Fruit fly (Drosophila melanogaster): ENCODE data around the gene Myc.
A peak's percentile ranks its signal among the peaks of the same experiment; 100 is the strongest.

The Myc gene

DNA sequence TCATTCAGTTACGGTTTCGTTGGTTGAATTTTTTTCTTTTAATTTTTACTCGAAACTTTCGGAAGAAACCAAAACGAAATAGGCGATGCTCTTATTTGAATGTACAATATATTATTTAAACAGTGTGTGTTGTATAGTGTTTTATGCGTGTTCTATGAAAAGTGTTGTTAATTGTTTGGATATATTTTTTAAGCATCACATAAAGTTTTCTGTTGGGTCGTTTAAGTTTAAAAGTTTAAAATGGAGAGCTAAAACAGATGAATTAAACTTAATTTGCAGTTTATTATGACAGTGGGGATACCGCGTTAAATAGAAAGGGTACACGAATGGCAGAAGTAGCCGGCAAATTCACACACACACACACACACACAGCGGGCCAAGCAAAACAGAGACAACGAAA, 16.9 kb downstream of the Myc start (continued):
- TF ChIP-seq CG6654 (GFP tag; optimal IDR thresholded peaks at IDR 0.05) (no peak), lab (GFP tag; optimal IDR thresholded peaks at IDR 0.05) (peak; percentile 15), phol (tag; optimal IDR thresholded peaks at IDR 0.05) (peak; percentile 7)

DNA sequence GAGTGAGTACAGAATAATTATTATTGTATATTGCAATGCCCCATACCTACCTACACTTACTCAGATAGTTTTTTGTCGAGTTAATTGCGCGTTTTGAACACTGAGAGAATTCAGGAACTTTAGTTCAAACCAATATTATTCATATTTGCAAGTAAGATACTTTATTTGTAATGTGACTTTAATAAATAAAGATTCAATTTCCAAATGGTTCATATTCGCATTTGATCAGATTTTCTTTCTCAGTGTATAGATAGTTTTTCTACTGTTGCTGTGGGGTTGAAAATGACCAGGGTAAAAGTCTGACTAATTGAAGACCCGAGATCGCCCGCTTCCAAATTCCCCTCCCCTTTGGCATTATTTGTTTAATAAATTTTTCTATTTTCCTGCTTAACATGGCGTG, 21.2 kb downstream of the Myc start:
- peak; percentile 12 for TF ChIP-seq Spps (tag; optimal IDR thresholded peaks at IDR 0.05)
- 0 out of 3 replicates have a peak, but pooled peaks have one; percentile 16 for TF ChIP-seq ase (GFP tag; IDR thresholded peaks at IDR 0.05)
- TF ChIP-seq CG2202 (tag; optimal IDR thresholded peaks at IDR 0.05): peak; percentile 1
- peak; percentile 22 for TF ChIP-seq grau (tag; optimal IDR thresholded peaks at IDR 0.05)
- TF ChIP-seq CG15696 (tag; optimal IDR thresholded peaks at IDR 0.05): peak; percentile 42
- peak; percentile 8 for TF ChIP-seq CG30431 (GFP tag; optimal IDR thresholded peaks at IDR 0.05)
- TF ChIP-seq chif (GFP tag; optimal IDR thresholded peaks at IDR 0.05): peak; percentile 4 to 18
- TF ChIP-seq Xrp1 (GFP tag; IDR thresholded peaks at IDR 0.05): peak; percentile 34; the same call in 1 of the 2 replicates
- no peak for TF ChIP-seq cas (GFP tag; IDR thresholded peaks at IDR 0.05)
- TF ChIP-seq CG2678 (tag; optimal IDR thresholded peaks at IDR 0.05): peak; percentile 10
- TF ChIP-seq trem (tag; optimal IDR thresholded peaks at IDR 0.05): peak; percentile 3
- no peak for TF ChIP-seq en (GFP tag; optimal IDR thresholded peaks at IDR 0.05)
- peak; percentile 49 for TF ChIP-seq CG1603 (tag; optimal IDR thresholded peaks at IDR 0.05)
- TF ChIP-seq az2 (GFP tag; optimal IDR thresholded peaks at IDR 0.05): peak; percentile 3
- TF ChIP-seq CG1602 (GFP tag; optimal IDR thresholded peaks at IDR 0.05): peak; percentile 1
- peak; percentile 23 for TF ChIP-seq CG14710 (tag; optimal IDR thresholded peaks at IDR 0.05)
- TF ChIP-seq CG11504 (tag; optimal IDR thresholded peaks at IDR 0.05): peak; percentile 22
- no peak for TF ChIP-seq sr (GFP tag; IDR thresholded peaks at IDR 0.05)
- TF ChIP-seq YL-1 (GFP tag; optimal IDR thresholded peaks at IDR 0.05): no peak
- TF ChIP-seq pum (GFP tag; optimal IDR thresholded peaks at IDR 0.05): peak; percentile 10
- peak; percentile 47 for TF ChIP-seq fd102C (GFP tag; optimal IDR thresholded peaks at IDR 0.05)
- TF ChIP-seq esg (GFP tag; conservative IDR thresholded peaks at IDR 0.05): peak; percentile 25; the same call in 1 of the 2 replicates
- peak in 1 of 3 experiments; percentile 32 for TF ChIP-seq lola (GFP tag; optimal IDR thresholded peaks at IDR 0.05)
- no peak for TF ChIP-seq MBD-R2 (GFP tag; IDR thresholded peaks at IDR 0.05)
- no peak for TF ChIP-seq CG12659 (GFP tag; optimal IDR thresholded peaks at IDR 0.05)
- peak; percentile 44 for TF ChIP-seq CG18262 (tag; optimal IDR thresholded peaks at IDR 0.05)
- TF ChIP-seq dmrt99B (tag; optimal IDR thresholded peaks at IDR 0.05): peak; percentile 1
- no peak for TF ChIP-seq prd (optimal IDR thresholded peaks at IDR 0.05)
- TF ChIP-seq prd (GFP tag; IDR thresholded peaks at IDR 0.05): peak; percentile 73; the same call in 2 of the 3 replicates
- TF ChIP-seq CG4820 (GFP tag; optimal IDR thresholded peaks at IDR 0.05): peak; percentile 33
- TF ChIP-seq bsh (GFP tag; optimal IDR thresholded peaks at IDR 0.05): peak in 1 of 2 experiments; percentile 42
- no peak for TF ChIP-seq lbe (GFP tag; optimal IDR thresholded peaks at IDR 0.05)
- no peak for TF ChIP-seq GATAe (GFP tag; conservative IDR thresholded peaks at IDR 0.05)
- peak; percentile 44 for TF ChIP-seq unpg (GFP tag; optimal IDR thresholded peaks at IDR 0.05)
- TF ChIP-seq CG7839 (tag; optimal IDR thresholded peaks at IDR 0.05): peak; percentile 31
- TF ChIP-seq CG15479 (GFP tag; optimal IDR thresholded peaks at IDR 0.05): peak; percentile 9
- TF ChIP-seq btn (GFP tag; optimal IDR thresholded peaks at IDR 0.05): no peak
- TF ChIP-seq dpn (GFP tag; optimal IDR thresholded peaks at IDR 0.05): peak in 1 of 2 experiments; percentile 5
- peak; percentile 11 for TF ChIP-seq CG12744 (GFP tag; optimal IDR thresholded peaks at IDR 0.05)
- peak; percentile 6 for TF ChIP-seq gsb-n (tag; optimal IDR thresholded peaks at IDR 0.05)
- peak; percentile 61 for TF ChIP-seq CG2712 (tag; optimal IDR thresholded peaks at IDR 0.05)
- TF ChIP-seq bab2 (GFP tag; optimal IDR thresholded peaks at IDR 0.05): peak; percentile 12
- TF ChIP-seq PHDP (tag; optimal IDR thresholded peaks at IDR 0.05): peak; percentile 21
- no peak for TF ChIP-seq Trl (optimal IDR thresholded peaks at IDR 0.05)
- no peak for TF ChIP-seq Trl (GFP tag; optimal IDR thresholded peaks at IDR 0.05)
- TF ChIP-seq Fer3 (tag; optimal IDR thresholded peaks at IDR 0.05): no peak
